Fruit fly (Drosophila melanogaster) whole organism: Measurements from ENCODE around the gene disco-r.

ENCODE experiments used
- CG8478 ChIP-seq: fragments of >200 bp; optimal IDR thresholded peaks from 2 replicates; lab custom pipeline; 2018; ENCODE audit warnings: inconsistent platforms
- Dll ChIP-seq: fragments of >200 bp; optimal IDR thresholded peaks from 2 replicates; lab custom pipeline; 2017
- EcR ChIP-seq, 2 experiments: fragments of >200 bp; optimal IDR thresholded peaks; 2 replicates each; lab custom pipeline; 2017; ENCODE audit warnings: missing biosample characterization in 2 of 2, missing genetic modification characterization in 2 of 2, missing genetic modification reagents in 2 of 2
- pan ChIP-seq: fragments of >200 bp; optimal IDR thresholded peaks from 2 replicates; lab custom pipeline; 2017
- psq ChIP-seq: fragments of >200 bp; optimal IDR thresholded peaks from 2 replicates; lab custom pipeline; 2017
- usp ChIP-seq: fragments of >200 bp; optimal IDR thresholded peaks from 2 replicates; lab custom pipeline; 2017; ENCODE audit warnings: missing biosample characterization, missing genetic modification characterization, mixed read lengths

The disco-r gene

DNA sequence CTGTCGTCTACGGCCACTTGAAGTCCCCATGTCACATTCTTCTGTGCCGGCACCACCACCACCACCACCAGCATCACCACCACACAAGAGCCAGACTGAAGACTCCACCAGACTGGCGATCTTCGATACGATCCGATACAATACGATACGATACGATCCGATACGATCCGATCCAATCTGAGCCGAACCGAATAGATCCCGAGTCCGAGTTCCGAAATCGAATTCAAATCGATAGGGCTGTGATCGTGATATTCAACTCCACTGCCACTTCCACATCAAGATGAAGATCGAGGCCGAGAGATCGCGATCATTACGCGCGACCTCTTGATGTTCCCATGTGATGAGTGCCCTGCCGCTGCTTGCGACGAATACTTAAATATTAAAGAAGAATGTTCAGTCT is 24.5 kb downstream of the disco-r start:
- TF ChIP-seq pan (lab: Kevin White, UChicago) (no peak), EcR (GFP tag; optimal IDR thresholded peaks at IDR 0.05; lab: Kevin White, UChicago) (no peak), Dll (lab: Kevin White, UChicago) (no peak), psq (lab: Kevin White, UChicago) (no peak), CG8478 (lab: Kevin White, UChicago) (no peak), usp (GFP tag; lab: Kevin White, UChicago) (no peak)

DNA sequence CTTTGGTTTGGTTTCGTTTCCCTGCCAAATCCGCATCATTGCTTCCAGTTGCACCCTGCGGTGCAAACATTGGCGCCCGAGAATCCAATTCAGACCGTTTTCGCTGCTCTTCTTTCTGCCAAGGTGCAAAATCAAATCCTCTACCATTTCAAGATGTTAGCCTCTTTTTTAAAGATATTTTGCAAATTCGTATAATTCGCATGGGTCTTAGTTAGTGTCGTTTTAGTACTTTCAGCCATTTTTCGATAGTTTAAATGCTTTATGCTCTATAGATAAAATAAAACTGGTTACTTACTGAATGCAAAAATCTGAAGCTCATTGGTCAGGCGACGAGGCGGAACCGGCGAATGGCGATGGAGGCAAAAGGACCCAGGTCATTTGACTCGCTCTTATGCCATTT is 37.1 kb downstream of the disco-r start:
- no peak for TF ChIP-seq EcR (GFP tag; optimal IDR thresholded peaks at IDR 0.05; lab: Kevin White, UChicago)
- no peak for TF ChIP-seq CG8478 (lab: Kevin White, UChicago)
- TF ChIP-seq usp (GFP tag; lab: Kevin White, UChicago), result no peak
- TF ChIP-seq psq (lab: Kevin White, UChicago), result no peak
- no peak for TF ChIP-seq pan (lab: Kevin White, UChicago)
- TF ChIP-seq Dll (lab: Kevin White, UChicago), result no peak

DNA sequence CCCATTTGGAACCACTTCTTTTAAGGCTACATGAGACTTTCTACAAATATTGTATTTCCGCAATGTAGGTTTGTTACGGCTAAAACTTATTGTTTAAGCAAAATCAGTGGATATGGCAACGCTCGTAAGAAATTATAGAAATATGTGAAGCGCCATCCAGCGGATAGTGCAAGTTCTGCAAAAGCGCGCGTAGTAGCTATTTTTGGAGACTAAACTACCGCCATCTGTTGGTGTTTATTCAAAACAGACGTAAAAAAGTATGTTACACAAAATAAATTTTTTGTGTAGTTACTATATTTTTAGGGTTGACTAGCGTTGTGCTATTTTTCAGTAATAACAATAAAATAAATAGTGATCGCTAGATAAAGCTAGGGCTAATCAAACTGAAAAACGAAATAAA is 43.1 kb downstream of the disco-r start:
- TF ChIP-seq usp (GFP tag; lab: Kevin White, UChicago), result no peak
- TF ChIP-seq CG8478 (lab: Kevin White, UChicago), result no peak
- TF ChIP-seq EcR (GFP tag; optimal IDR thresholded peaks at IDR 0.05; lab: Kevin White, UChicago), result no peak
- TF ChIP-seq Dll (lab: Kevin White, UChicago), result no peak
- TF ChIP-seq pan (lab: Kevin White, UChicago), result no peak
- TF ChIP-seq psq (lab: Kevin White, UChicago), result no peak

DNA sequence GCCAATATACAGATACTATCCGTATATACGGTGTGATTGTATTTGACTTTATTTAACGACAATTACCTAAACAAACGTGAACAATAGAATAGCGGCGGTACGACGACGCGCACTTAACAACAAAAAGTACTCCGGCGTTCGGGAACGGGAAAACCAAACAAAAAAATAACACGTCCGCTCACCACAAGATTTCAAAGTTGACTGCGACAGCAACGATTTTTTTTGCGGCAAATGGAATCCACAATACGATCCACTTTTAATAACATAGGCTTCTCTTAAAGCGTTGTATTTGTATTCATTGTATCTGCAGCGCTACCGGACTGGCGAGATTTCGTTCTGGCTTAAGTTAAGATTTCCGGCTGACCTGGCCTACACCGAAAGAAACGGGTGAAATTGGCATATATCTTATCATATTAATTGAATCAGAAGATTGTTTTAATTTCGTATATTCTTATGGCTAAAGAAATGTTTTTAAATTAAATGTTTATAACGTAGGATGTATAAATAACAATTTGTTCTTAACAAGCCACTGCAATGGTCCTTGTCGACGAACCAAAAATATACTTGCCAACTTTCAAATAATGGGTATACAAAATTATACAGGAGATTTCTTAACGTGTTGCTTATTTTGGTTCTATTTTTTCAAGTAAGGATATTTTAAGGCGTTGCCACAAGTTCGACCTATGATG is 43.9 kb downstream of the disco-r start, which contains the start of the genes CG42353 and CG42354:
TSS of gene CG42353 (minus strand) at position 209 of the 689 bp plus-strand sequence.
TSS of gene CG42354 (minus strand) at position 209 of the 689 bp plus-strand sequence.
- TF ChIP-seq usp (GFP tag; lab: Kevin White, UChicago), result no peak

DNA sequence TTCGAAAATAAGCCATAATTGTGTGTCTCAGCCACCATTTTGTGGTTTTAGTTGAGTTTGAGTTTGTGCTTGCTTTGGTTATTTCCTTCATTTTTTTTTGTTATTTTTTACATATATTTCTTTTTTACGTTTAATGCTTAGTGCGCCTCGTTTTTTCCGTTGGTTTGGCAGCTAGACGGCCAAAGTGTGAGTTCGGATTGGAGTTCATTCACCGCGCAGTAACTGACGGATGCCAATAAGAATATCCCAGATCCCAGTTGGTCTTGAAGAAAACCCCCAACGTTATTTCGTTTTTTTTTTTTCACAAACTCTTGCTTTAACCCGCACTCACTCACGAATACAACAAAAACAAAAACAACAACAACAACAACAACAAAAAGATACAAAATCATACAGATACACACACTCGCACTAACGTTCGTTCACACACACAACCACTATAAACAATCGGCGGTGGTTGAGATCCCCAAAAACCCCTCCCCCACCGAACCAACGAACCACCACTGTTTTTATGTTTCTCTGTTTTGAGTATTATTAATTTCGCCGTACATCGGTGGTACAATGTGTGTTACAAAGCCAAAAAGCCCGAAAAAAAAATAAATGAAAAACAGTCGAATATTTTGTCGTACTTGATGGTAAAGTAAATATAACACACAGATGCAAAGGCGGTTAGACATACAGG is 44.6 kb downstream of the disco-r start:
- TF ChIP-seq EcR (GFP tag; optimal IDR thresholded peaks at IDR 0.05; lab: Kevin White, UChicago) (peak in 1 of 2 experiments; percentile 15), CG8478 (lab: Kevin White, UChicago) (no peak)

DNA sequence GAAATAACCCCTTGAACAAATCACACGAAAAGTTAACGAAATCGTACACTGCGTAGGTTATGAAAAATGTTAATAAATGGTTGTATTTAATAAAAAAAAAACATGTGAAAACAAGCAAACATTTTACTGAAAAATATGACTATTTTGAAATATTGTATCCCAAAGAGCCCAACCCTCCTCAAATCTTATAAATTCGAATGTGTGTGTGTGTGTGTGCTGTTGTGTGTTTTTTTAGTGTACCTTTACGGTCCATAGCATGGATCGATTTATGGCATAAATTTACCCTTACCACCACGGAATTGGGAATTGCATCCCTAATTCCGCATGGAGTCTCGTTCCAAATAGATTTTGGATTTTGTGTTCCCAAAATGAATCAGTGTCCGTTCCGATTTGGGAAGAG is 45.3 kb downstream of the disco-r start:
- TF ChIP-seq usp (GFP tag; lab: Kevin White, UChicago), result no peak
- no peak for TF ChIP-seq pan (lab: Kevin White, UChicago)
- TF ChIP-seq EcR (GFP tag; optimal IDR thresholded peaks at IDR 0.05; lab: Kevin White, UChicago), result no peak
- no peak for TF ChIP-seq psq (lab: Kevin White, UChicago)
- no peak for TF ChIP-seq CG8478 (lab: Kevin White, UChicago)
- no peak for TF ChIP-seq Dll (lab: Kevin White, UChicago)

DNA sequence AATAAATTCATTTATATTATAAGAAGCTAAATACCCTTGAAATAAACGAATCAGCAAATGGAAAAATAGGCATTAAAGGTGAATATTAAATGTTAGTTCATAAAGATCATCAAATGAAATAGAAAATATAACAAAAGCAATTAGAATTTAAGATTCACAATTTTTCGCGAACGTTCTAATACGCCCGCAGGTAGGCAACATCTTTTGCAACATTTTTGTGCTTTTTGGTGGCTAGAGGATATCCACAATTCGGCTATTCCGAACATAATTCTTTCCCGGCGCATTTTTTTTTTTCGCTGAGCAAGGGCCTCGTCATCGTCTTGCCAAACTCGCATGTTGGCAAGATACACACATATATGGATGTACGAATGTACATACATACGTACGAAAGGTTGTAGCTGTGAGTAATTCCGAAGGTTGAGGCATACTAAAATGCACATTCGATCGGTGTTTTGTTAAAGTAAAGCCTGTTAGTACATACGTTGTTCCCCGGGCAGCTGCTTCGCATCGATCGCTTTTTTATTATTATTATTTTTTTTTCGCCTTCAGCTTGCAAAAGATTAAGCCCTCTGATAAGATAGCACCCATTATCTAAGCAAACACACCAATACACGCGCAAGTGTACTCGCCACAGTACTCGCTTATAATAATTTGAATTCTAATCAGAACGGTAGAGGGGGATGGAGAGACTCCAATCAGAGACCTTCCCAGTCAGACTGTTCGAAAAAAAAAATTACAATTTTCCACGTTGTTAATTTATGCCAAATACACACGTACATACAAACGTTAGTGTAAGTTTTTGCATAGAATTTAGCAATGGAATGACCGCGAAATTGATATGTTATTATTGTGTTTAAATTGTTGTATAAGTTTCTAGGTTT is 46.2 kb downstream of the disco-r start:
- TF ChIP-seq psq (lab: Kevin White, UChicago) (no peak), CG8478 (lab: Kevin White, UChicago) (no peak), Dll (lab: Kevin White, UChicago) (no peak), usp (GFP tag; lab: Kevin White, UChicago) (no peak), pan (lab: Kevin White, UChicago) (no peak), EcR (GFP tag; optimal IDR thresholded peaks at IDR 0.05; lab: Kevin White, UChicago) (no peak)

DNA sequence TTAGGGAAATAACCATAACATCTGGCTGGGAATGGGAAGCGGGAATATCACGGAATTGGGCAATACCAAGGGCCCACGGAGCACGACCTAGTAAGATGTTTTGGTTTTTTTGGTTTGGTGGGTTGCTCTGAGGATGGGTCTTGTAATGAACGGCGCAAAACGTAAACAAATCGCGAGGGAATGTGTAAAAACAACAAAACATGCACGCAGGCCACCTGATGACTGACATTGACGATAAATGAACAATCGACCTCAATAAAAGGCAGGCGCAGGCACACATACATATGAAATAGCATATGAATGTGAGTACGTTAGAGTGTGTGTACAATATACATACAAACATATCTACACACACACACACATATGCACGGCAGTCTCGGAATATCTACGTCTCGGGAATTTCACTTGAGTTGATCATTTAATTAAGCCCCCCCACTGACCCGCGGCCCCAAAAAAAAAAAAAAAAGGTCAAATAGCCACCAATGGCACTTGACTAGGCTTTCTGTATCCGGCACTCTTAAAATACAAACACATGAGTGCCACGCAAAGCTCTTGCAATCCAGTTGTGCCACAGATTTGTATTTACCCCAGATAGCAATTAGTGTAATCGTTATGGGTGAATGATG is 47.9 kb downstream of the disco-r start:
- no peak for TF ChIP-seq CG8478 (lab: Kevin White, UChicago)
- no peak for TF ChIP-seq usp (GFP tag; lab: Kevin White, UChicago)
- TF ChIP-seq psq (lab: Kevin White, UChicago), result no peak
- TF ChIP-seq pan (lab: Kevin White, UChicago), result no peak
- TF ChIP-seq EcR (GFP tag; optimal IDR thresholded peaks at IDR 0.05; lab: Kevin White, UChicago), result no peak
- TF ChIP-seq Dll (lab: Kevin White, UChicago), result no peak

DNA sequence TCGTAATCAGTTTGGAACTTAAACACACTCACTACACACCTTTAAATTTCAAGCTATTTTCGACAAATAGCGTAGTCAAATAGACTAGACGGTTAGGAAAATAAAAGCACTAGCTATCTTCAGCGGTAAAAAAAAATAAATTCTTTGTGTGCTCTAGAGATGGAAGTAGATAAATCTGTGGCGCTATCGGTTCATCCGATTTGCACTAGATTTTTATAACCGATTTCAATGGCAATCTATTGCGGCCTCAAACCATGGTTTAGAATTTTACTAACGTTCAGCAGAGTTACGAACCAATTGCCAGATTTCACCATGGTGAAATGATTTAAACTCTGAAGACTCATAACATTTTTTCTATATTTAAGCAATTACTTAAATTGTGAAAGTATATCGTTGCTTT is 52.3 kb downstream of the disco-r start:
- TF ChIP-seq CG8478 (lab: Kevin White, UChicago), result no peak
- TF ChIP-seq pan (lab: Kevin White, UChicago), result no peak
- no peak for TF ChIP-seq Dll (lab: Kevin White, UChicago)
- no peak for TF ChIP-seq usp (GFP tag; lab: Kevin White, UChicago)
- no peak for TF ChIP-seq EcR (GFP tag; optimal IDR thresholded peaks at IDR 0.05; lab: Kevin White, UChicago)

DNA sequence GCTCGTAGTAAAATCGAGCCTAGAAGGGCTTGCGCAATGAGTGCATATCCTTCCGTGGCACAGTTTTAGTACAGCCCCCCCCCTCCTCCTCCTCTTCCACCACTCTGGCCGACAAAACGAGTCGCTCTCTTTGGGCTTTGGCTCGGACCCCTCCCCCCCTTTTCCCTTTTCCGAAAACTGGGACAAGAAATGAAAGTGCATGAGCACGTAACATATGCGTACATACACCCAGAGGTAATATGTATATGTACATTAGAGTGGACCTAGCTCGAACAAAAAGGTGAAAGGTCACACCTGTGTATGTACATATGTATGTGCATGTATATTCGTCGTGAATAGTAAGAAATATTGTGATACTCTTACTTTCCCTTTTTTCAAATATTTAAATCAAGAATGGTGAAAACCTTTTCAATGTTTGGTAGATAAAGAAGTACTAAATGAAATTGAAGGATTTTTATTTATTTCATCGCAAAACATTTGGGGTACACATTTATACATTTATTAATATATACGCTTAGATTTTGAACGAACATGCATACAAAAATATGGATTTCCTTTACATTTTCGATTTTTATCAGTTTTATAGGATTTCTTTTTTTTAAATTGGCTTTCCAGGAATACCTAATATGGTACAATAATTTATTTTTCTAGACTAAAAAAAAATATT is 56.0 kb downstream of the disco-r start:
- TF ChIP-seq Dll (lab: Kevin White, UChicago), result no peak
- TF ChIP-seq psq (lab: Kevin White, UChicago), result no peak
- no peak for TF ChIP-seq pan (lab: Kevin White, UChicago)
- no peak for TF ChIP-seq usp (GFP tag; lab: Kevin White, UChicago)
- TF ChIP-seq CG8478 (lab: Kevin White, UChicago), result no peak
- TF ChIP-seq EcR (GFP tag; optimal IDR thresholded peaks at IDR 0.05; lab: Kevin White, UChicago), result no peak
